Fruit fly (Drosophila melanogaster): Measurements from ENCODE around the gene CG10472.

CG10472 gene

dm6 chr3L:6062860-6063607 lies at the start of gene CG10472:
Gene CG10472 (minus strand): TSS chr3L:6062910.
- TF ChIP-seq CG18599 (GFP tag; optimal IDR thresholded peaks at IDR 0.05) (peak; percentile 7), Pdp1 (GFP tag; optimal IDR thresholded peaks at IDR 0.05) (peak in 1 of 2 experiments; percentile 85), odd (GFP tag; optimal IDR thresholded peaks at IDR 0.05) (no peak), CG16779 (GFP tag; IDR thresholded peaks at IDR 0.05) (no peak), CG3847 (GFP tag; IDR thresholded peaks at IDR 0.05) (no peak), Tbp (GFP tag; optimal IDR thresholded peaks at IDR 0.05) (no peak), mirr (GFP tag; optimal IDR thresholded peaks at IDR 0.05) (peak; percentile 2), sug (tag; optimal IDR thresholded peaks at IDR 0.05) (peak; percentile 66), grn (GFP tag; optimal IDR thresholded peaks at IDR 0.05) (peak; percentile 65), YL-1 (GFP tag; optimal IDR thresholded peaks at IDR 0.05) (no peak), Deaf1 (tag; optimal IDR thresholded peaks at IDR 0.05) (no peak), CG34376 (GFP tag; optimal IDR thresholded peaks at IDR 0.05) (peak; percentile 27), exex (tag; optimal IDR thresholded peaks at IDR 0.05) (peak; percentile 98), sd (tag; optimal IDR thresholded peaks at IDR 0.05) (peak; percentile 75)

- no peak for TF ChIP-seq CG11696 (GFP tag; IDR thresholded peaks at IDR 0.05)
- TF ChIP-seq Sox102F (GFP tag; optimal IDR thresholded peaks at IDR 0.05): no peak
- TF ChIP-seq CG11247 (GFP tag; IDR thresholded peaks at IDR 0.05): no peak
- peak; percentile 92 for TF ChIP-seq Ets65A (GFP tag)
- TF ChIP-seq CG2202 (tag; optimal IDR thresholded peaks at IDR 0.05): no peak
- TF ChIP-seq CG14050 (GFP tag; IDR thresholded peaks at IDR 0.05): no peak
- no peak for TF ChIP-seq Lhr (GFP tag; optimal IDR thresholded peaks at IDR 0.05)
- TF ChIP-seq gro (GFP tag; optimal IDR thresholded peaks at IDR 0.05): no peak
- TF ChIP-seq Tbp (GFP tag; optimal IDR thresholded peaks at IDR 0.05): no peak
- TF ChIP-seq CG2120 (GFP tag; optimal IDR thresholded peaks at IDR 0.05): no peak
- TF ChIP-seq GATAe (GFP tag; conservative IDR thresholded peaks at IDR 0.05): no peak
- TF ChIP-seq hb (GFP tag; IDR thresholded peaks at IDR 0.05; ENCODE audit: partially characterized antibody): no peak
- TF ChIP-seq CG7372 (GFP tag; IDR thresholded peaks at IDR 0.05): 0 out of 2 replicates have a peak, but pooled peaks have one; percentile 30
- TF ChIP-seq Gug (GFP tag; IDR thresholded peaks at IDR 0.05): no peak
- no peak for TF ChIP-seq Doc3 (GFP tag; IDR thresholded peaks at IDR 0.05; ENCODE audit: partially characterized antibody)
Observed at dm6 chr3L:6111458-6111857, 48.7 kb upstream of the CG10472 start.

- TF ChIP-seq CG1024 (GFP tag; IDR thresholded peaks at IDR 0.05) (no peak), Adf1 (GFP tag; IDR thresholded peaks at IDR 0.05) (peak; percentile 64), HLH54F (GFP tag; optimal IDR thresholded peaks at IDR 0.05) (no peak), Nf-YC (tag; optimal IDR thresholded peaks at IDR 0.05) (peak; percentile 96), CG10321 (GFP tag; IDR thresholded peaks at IDR 0.05) (peak; percentile 43; the same call in 1 of the 2 replicates), CG32767 (GFP tag; IDR thresholded peaks at IDR 0.05) (peak; percentile 40; the same call in 1 of the 2 replicates), CG1832 (GFP tag; optimal IDR thresholded peaks at IDR 0.05) (peak; percentile 49), Ets65A (GFP tag) (peak; percentile 87), seq (GFP tag; IDR thresholded peaks at IDR 0.05) (peak; percentile 65; the same call in 1 of the 2 replicates), Nf-YB (GFP tag; optimal IDR thresholded peaks at IDR 0.05) (peak; percentile 95)
Observed at dm6 chr3L:6110673-6111449, 48.2 kb upstream of the CG10472 start.

Measured in whole organism, embryonic.